Worm (Caenorhabditis elegans): Measurements from ENCODE around the gene D2096.12.

DNA sequence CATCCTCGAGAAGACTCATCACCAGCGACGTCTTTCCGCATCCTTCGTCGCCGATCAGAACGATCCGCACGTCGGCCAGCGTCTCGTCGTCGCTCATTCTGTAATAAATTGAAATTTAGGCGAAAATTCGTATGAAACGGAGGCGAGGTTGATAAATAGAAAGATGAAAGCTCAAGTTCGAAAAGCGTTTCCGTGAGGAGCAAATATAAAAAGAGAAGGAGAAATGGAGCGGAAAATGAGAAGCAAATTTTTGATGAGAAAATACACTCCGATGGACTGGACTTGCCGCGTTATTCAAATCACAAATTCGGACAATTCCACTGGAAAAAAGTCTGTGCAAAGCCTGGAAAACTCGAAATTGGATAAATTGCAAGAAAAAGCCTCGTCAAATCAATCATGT lies 30.8 kb downstream of the D2096.12 start, which contains the start of gene D2096.11:
- TF ChIP-seq repo-1 (tag; optimal IDR thresholded peaks at IDR 0.05), result no peak
- TF ChIP-seq D2030.7 (GFP tag; IDR thresholded peaks at IDR 0.05), result no peak
- TF ChIP-seq B0035.1 (tag; optimal IDR thresholded peaks at IDR 0.05), result no peak
- TF ChIP-seq Y67H2A.10 (GFP tag; conservative IDR thresholded peaks at IDR 0.05), result no peak
- no peak for TF ChIP-seq atf-7 (tag; optimal IDR thresholded peaks at IDR 0.05)
- TF ChIP-seq efl-1 (GFP tag; optimal IDR thresholded peaks at IDR 0.05), result no peak
- TF ChIP-seq pha-4 (tag; optimal IDR thresholded peaks at IDR 0.05), result no peak
- TF ChIP-seq B0261.1 (tag; optimal IDR thresholded peaks at IDR 0.05), result no peak
- no peak for TF ChIP-seq lsl-1 (GFP tag; optimal IDR thresholded peaks at IDR 0.05)
- no peak for TF ChIP-seq aptf-2 (GFP tag; conservative IDR thresholded peaks at IDR 0.05)
- TF ChIP-seq attf-5 (GFP tag; optimal IDR thresholded peaks at IDR 0.05), result no peak
